Fruit fly (Drosophila melanogaster) whole organism, embryonic: ENCODE results near the gene Set2.

ENCODE experiments used
- BtbVII ChIP-seq: fragments of 200-800 bp; sonication (Bioruptor generic); optimal IDR thresholded peaks from 3 replicates; lab custom pipeline; 2017; ENCODE audit warnings: missing biosample characterization, mild to moderate bottlenecking, missing genetic modification characterization
- C15 ChIP-seq: fragments of 200-800 bp; sonication (Bioruptor generic); IDR thresholded peaks from 3 replicates; pipeline ENCODE4 v1.3.6; 2022; ENCODE audit warnings: missing biosample characterization, missing genetic modification characterization
- CG10209 ChIP-seq: fragments of 200-800 bp; sonication (Bioruptor generic); optimal IDR thresholded peaks from 3 replicates; lab custom pipeline; 2017; ENCODE audit warnings: missing biosample characterization, mild to moderate bottlenecking, missing genetic modification characterization, missing genetic modification reagents
- CG10267 ChIP-seq: fragments of 200-800 bp; sonication (Bioruptor generic); optimal IDR thresholded peaks from 2 replicates; lab custom pipeline; 2018; ENCODE audit warnings: missing biosample characterization, mild to moderate bottlenecking, missing genetic modification characterization, moderate library complexity
- CG10321 ChIP-seq: fragments of 200-800 bp; sonication (Bioruptor generic); IDR thresholded peaks from 2 replicates; pipeline ENCODE4 v1.3.6; 2022; ENCODE audit warnings: missing biosample characterization, missing genetic modification characterization
- CG11723 ChIP-seq: fragments of 200-800 bp; sonication (Bioruptor generic); optimal IDR thresholded peaks from 2 replicates; lab custom pipeline; 2017; ENCODE audit warnings: missing biosample characterization, mild to moderate bottlenecking, missing genetic modification characterization
- CG12219 ChIP-seq: fragments of 200-800 bp; sonication (Bioruptor generic); optimal IDR thresholded peaks from 3 replicates; lab custom pipeline; 2018; ENCODE audit warnings: missing biosample characterization, mild to moderate bottlenecking, missing genetic modification characterization
- CG14860 ChIP-seq: fragments of 200-800 bp; sonication (Bioruptor generic); IDR thresholded peaks from 3 replicates; pipeline ENCODE4 v1.3.6; 2022; ENCODE audit warnings: missing biosample characterization, missing genetic modification characterization; ENCODE audit not compliant: partially characterized antibody
- CG18262 ChIP-seq: fragments of 200-800 bp; optimal IDR thresholded peaks from 3 replicates; lab custom pipeline; 2019; ENCODE audit warnings: missing biosample characterization, mild to moderate bottlenecking, missing genetic modification characterization, moderate library complexity
- CG2678 ChIP-seq: fragments of 200-800 bp; sonication (Bioruptor generic); optimal IDR thresholded peaks from 3 replicates; lab custom pipeline; 2019; ENCODE audit warnings: missing biosample characterization, mild to moderate bottlenecking, missing genetic modification characterization, moderate library complexity
- CG2889 ChIP-seq: fragments of 200-800 bp; sonication (Bioruptor generic); IDR thresholded peaks from 3 replicates; pipeline ENCODE4 v1.3.6; 2022; ENCODE audit warnings: missing biosample characterization, missing genetic modification characterization
- CG30020 ChIP-seq: fragments of 200-800 bp; optimal IDR thresholded peaks from 2 replicates; lab custom pipeline; 2019; ENCODE audit warnings: missing biosample characterization, mild to moderate bottlenecking, missing genetic modification characterization, moderate library complexity
- CG3065 ChIP-seq: fragments of 200-800 bp; sonication (Bioruptor generic); optimal IDR thresholded peaks from 2 replicates; lab custom pipeline; 2016; ENCODE audit warnings: missing biosample characterization, missing genetic modification characterization
- CG3281 ChIP-seq: fragments of 200-800 bp; sonication (Bioruptor generic); optimal IDR thresholded peaks from 3 replicates; lab custom pipeline; 2017; ENCODE audit warnings: missing biosample characterization, mild to moderate bottlenecking, missing genetic modification characterization
- CG34422 ChIP-seq: fragments of 200-800 bp; sonication (Bioruptor generic); IDR thresholded peaks from 3 replicates; pipeline ENCODE4 v1.3.6; 2022; ENCODE audit warnings: missing biosample characterization, missing genetic modification characterization
- CG3838 ChIP-seq: fragments of 200-800 bp; sonication (Bioruptor generic); optimal IDR thresholded peaks from 3 replicates; lab custom pipeline; 2016; ENCODE audit warnings: missing biosample characterization, missing genetic modification characterization
- CG6175 ChIP-seq: fragments of 200-800 bp; sonication (Bioruptor generic); IDR thresholded peaks from 3 replicates; pipeline ENCODE4 v1.3.6; 2022; ENCODE audit warnings: missing biosample characterization, missing genetic modification characterization
- CG6689 ChIP-seq: fragments of 200-800 bp; sonication (Bioruptor generic); IDR thresholded peaks from 2 replicates; pipeline ENCODE4 v1.3.6; 2022; ENCODE audit warnings: missing biosample characterization, missing genetic modification characterization
- CG6765 ChIP-seq: fragments of 200-800 bp; sonication (Bioruptor generic); optimal IDR thresholded peaks from 3 replicates; lab custom pipeline; 2017; ENCODE audit warnings: missing biosample characterization, mild to moderate bottlenecking, missing genetic modification characterization
- CG7271 ChIP-seq: fragments of 200-800 bp; sonication (Bioruptor generic); optimal IDR thresholded peaks from 2 replicates; lab custom pipeline; 2018; ENCODE audit warnings: missing biosample characterization, mild to moderate bottlenecking, missing genetic modification characterization, moderate library complexity
- CG8089 ChIP-seq: fragments of 200-800 bp; sonication (Bioruptor generic); optimal IDR thresholded peaks from 3 replicates; lab custom pipeline; 2016; ENCODE audit warnings: missing biosample characterization, missing genetic modification characterization
- CG9727 ChIP-seq: fragments of 200-800 bp; sonication (Bioruptor generic); optimal IDR thresholded peaks from 3 replicates; lab custom pipeline; 2017; ENCODE audit warnings: missing biosample characterization, mild to moderate bottlenecking, missing genetic modification characterization
- Doc2 ChIP-seq: fragments of 200-800 bp; sonication (Bioruptor generic); IDR thresholded peaks from 2 replicates; pipeline ENCODE4 v1.3.6; 2022; ENCODE audit warnings: missing biosample characterization, missing genetic modification characterization
- E2f2 ChIP-seq: fragments of 200-800 bp; sonication (Bioruptor generic); IDR thresholded peaks from 2 replicates; pipeline ENCODE4 v1.3.6; 2022; ENCODE audit warnings: missing biosample characterization, missing genetic modification characterization
- Eip74EF ChIP-seq, 2 experiments: fragments of 200-800 bp in 1 of 2; fragments of >200 bp in 1 of 2; sonication (Bioruptor generic) in 1 of 2; optimal IDR thresholded peaks; 2 replicates each; lab custom pipeline; 2017 to 2019; ENCODE audit warnings: missing biosample characterization in 2 of 2, missing genetic modification characterization in 2 of 2, mild to moderate bottlenecking in 1 of 2, moderate library complexity in 1 of 2
- Gug ChIP-seq: fragments of 200-800 bp; sonication (Bioruptor generic); IDR thresholded peaks from 4 replicates; pipeline ENCODE4 v1.3.6; 2022; ENCODE audit warnings: missing biosample characterization, missing genetic modification characterization
- Hr39 ChIP-seq: fragments of >200 bp; optimal IDR thresholded peaks from 2 replicates; lab custom pipeline; 2017
- Jarid2 ChIP-seq: fragments of 200-800 bp; sonication (Bioruptor generic); optimal IDR thresholded peaks from 3 replicates; lab custom pipeline; 2017; ENCODE audit warnings: mild to moderate bottlenecking, missing biosample characterization, missing genetic modification reagents, missing genetic modification characterization
- Mad ChIP-seq: fragments of 200-800 bp; sonication (Bioruptor generic); optimal IDR thresholded peaks from 2 replicates; lab custom pipeline; 2016; ENCODE audit warnings: missing biosample characterization, missing genetic modification characterization
- NC2α ChIP-seq: fragments of 200-800 bp; sonication (Bioruptor generic); optimal IDR thresholded peaks from 2 replicates; lab custom pipeline; 2016; ENCODE audit warnings: missing biosample characterization, missing genetic modification characterization
- Pdp1 ChIP-seq, 2 experiments: fragments of 200-800 bp; sonication (Bioruptor generic); optimal IDR thresholded peaks; 3 replicates each; lab custom pipeline; 2016; ENCODE audit warnings: missing biosample characterization in 2 of 2, missing genetic modification characterization in 2 of 2, mild to moderate bottlenecking in 1 of 2, moderate library complexity in 1 of 2
- Poxn ChIP-seq: fragments of 200-800 bp; sonication (Bioruptor generic); IDR thresholded peaks from 2 replicates; pipeline ENCODE4 v1.3.6; 2022; ENCODE audit warnings: missing biosample characterization, missing genetic modification characterization
- bsh ChIP-seq, 2 experiments: fragments of 200-800 bp; sonication (Bioruptor generic); optimal IDR thresholded peaks; 2 replicates each; lab custom pipeline; 2017 to 2018; ENCODE audit warnings: mild to moderate bottlenecking in 2 of 2, missing biosample characterization in 2 of 2, missing genetic modification characterization in 2 of 2, moderate library complexity in 1 of 2
- btn ChIP-seq: fragments of 200-800 bp; sonication (Bioruptor generic); optimal IDR thresholded peaks from 2 replicates; lab custom pipeline; 2016; ENCODE audit warnings: missing biosample characterization, missing genetic modification characterization
- caup ChIP-seq: fragments of 200-800 bp; sonication (Bioruptor generic); optimal IDR thresholded peaks from 3 replicates; lab custom pipeline; 2017; ENCODE audit warnings: missing biosample characterization, mild to moderate bottlenecking, missing genetic modification characterization, moderate library complexity; ENCODE audit not compliant: severe bottlenecking
- corto ChIP-seq: fragments of 200-800 bp; sonication (Bioruptor generic); optimal IDR thresholded peaks from 2 replicates; lab custom pipeline; 2016; ENCODE audit warnings: missing biosample characterization, mild to moderate bottlenecking, missing genetic modification characterization, moderate library complexity
- da ChIP-seq: fragments of 200-800 bp; sonication (Bioruptor generic); optimal IDR thresholded peaks from 2 replicates; lab custom pipeline; 2016; ENCODE audit warnings: missing biosample characterization, missing genetic modification characterization
- danr ChIP-seq: fragments of 200-800 bp; sonication (Bioruptor generic); IDR thresholded peaks from 2 replicates; pipeline ENCODE4 v1.3.6; 2022; ENCODE audit warnings: missing biosample characterization, missing genetic modification characterization
- dati ChIP-seq: fragments of 200-800 bp; sonication (Bioruptor generic); IDR thresholded peaks from 2 replicates; pipeline ENCODE4 v1.3.6; 2022; ENCODE audit warnings: missing biosample characterization, missing genetic modification characterization
- en ChIP-seq: fragments of 200-800 bp; sonication (Bioruptor generic); optimal IDR thresholded peaks from 2 replicates; lab custom pipeline; 2016; ENCODE audit warnings: missing biosample characterization, missing genetic modification characterization
- inv ChIP-seq: fragments of 200-800 bp; sonication (Bioruptor generic); IDR thresholded peaks from 2 replicates; pipeline ENCODE4 v1.3.6; 2022; ENCODE audit warnings: missing biosample characterization, missing genetic modification characterization; ENCODE audit not compliant: partially characterized antibody
- kni ChIP-seq: fragments of 200-800 bp; sonication (Bioruptor generic); optimal IDR thresholded peaks from 3 replicates; lab custom pipeline; 2017; ENCODE audit warnings: mild to moderate bottlenecking, missing biosample characterization, missing genetic modification reagents, missing genetic modification characterization
- maf-S ChIP-seq: fragments of 200-800 bp; sonication (Bioruptor generic); optimal IDR thresholded peaks from 2 replicates; lab custom pipeline; 2016; ENCODE audit warnings: missing biosample characterization, missing genetic modification characterization
- pfk ChIP-seq: fragments of 200-800 bp; sonication (Bioruptor generic); optimal IDR thresholded peaks from 2 replicates; lab custom pipeline; 2018; ENCODE audit warnings: missing biosample characterization, mild to moderate bottlenecking, missing genetic modification characterization, moderate library complexity
- ranshi ChIP-seq: fragments of 200-800 bp; sonication (Bioruptor generic); IDR thresholded peaks from 2 replicates; pipeline ENCODE4 v1.3.6; 2022; ENCODE audit warnings: missing biosample characterization, missing genetic modification characterization
- seq ChIP-seq: fragments of 200-800 bp; sonication (Bioruptor generic); IDR thresholded peaks from 2 replicates; pipeline ENCODE4 v1.3.6; 2022; ENCODE audit warnings: missing biosample characterization, missing genetic modification characterization
- tin ChIP-seq: fragments of 200-800 bp; sonication (Bioruptor generic); optimal IDR thresholded peaks from 3 replicates; lab custom pipeline; 2016; ENCODE audit warnings: missing biosample characterization, missing genetic modification characterization
- toy ChIP-seq: fragments of 200-800 bp; sonication (Bioruptor generic); IDR thresholded peaks from 2 replicates; pipeline ENCODE4 v1.3.6; 2022; ENCODE audit warnings: missing biosample characterization, missing genetic modification characterization
- trem ChIP-seq: fragments of 200-800 bp; optimal IDR thresholded peaks from 3 replicates; lab custom pipeline; 2019; ENCODE audit warnings: missing biosample characterization, mild to moderate bottlenecking, missing genetic modification characterization, moderate library complexity

The Set2 gene

DNA sequence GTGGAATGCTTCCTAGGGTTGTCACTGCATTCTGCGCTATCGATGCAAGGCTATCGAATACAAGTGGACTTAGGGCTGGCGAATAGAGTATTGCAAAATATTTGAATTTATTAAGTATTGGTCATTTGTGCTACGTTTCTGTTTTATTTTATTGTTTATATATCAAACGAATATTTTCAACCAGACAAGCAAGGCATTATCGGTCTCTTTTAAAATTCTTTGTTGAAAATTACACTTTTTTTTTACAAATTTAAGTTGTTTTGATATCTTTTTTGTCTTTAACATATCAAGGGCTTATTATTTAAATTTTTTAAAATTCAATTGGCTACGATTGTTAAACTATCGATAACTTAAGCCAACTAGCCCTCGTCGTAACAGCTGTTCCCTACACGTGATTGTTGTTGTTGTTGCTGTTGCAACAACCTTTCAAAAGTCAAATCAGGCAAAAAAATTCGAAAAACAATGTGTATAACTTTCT lies 25.6 kb upstream of the Set2 start, which contains the start of the genes Ype and CG1662 (continued):
- no peak for TF ChIP-seq pfk (GFP tag; lab: Kevin White, UChicago)
- TF ChIP-seq CG34422 = peak; percentile 61; the same call in 2 of the 3 replicates
- peak; percentile 66; the same call in 2 of the 3 replicates for TF ChIP-seq CG14860
- peak; percentile 36 for TF ChIP-seq kni (GFP tag; lab: Kevin White, UChicago)
- peak; percentile 77 for TF ChIP-seq CG3281 (GFP tag; lab: Kevin White, UChicago)
- peak; percentile 22 for TF ChIP-seq CG3838 (GFP tag; lab: Kevin White, UChicago)
- peak; percentile 75 for TF ChIP-seq CG18262 (tag; lab: Kevin White, UChicago)
- peak; percentile 89 for TF ChIP-seq CG10267
- TF ChIP-seq CG11723 = peak; percentile 51
- TF ChIP-seq inv (GFP tag; lab: Robert Waterston, UW) = peak; percentile 67
- no peak for TF ChIP-seq Hr39 (lab: Kevin White, UChicago)
- TF ChIP-seq da (GFP tag; lab: Kevin White, UChicago) = no peak
- no peak for TF ChIP-seq danr (GFP tag; lab: Robert Waterston, UW)
- no peak for TF ChIP-seq toy (GFP tag; lab: Robert Waterston, UW)
- no peak for TF ChIP-seq CG12219 (GFP tag; lab: Kevin White, UChicago)
- TF ChIP-seq ranshi (GFP tag; lab: Robert Waterston, UW) = peak; percentile 45; the same call in 1 of the 2 replicates
- peak; percentile 80 for TF ChIP-seq CG9727
- no peak for TF ChIP-seq dati (GFP tag; lab: Robert Waterston, UW)
- peak; percentile 80 for TF ChIP-seq tin (GFP tag; lab: Kevin White, UChicago)
- peak; percentile 72 for TF ChIP-seq trem (tag; lab: Kevin White, UChicago)
- peak; percentile 55 for TF ChIP-seq caup
- TF ChIP-seq corto (GFP tag; lab: Kevin White, UChicago) = peak; percentile 11
- peak; percentile 65 for TF ChIP-seq CG30020 (tag; lab: Kevin White, UChicago)
- TF ChIP-seq CG8089 (GFP tag; lab: Kevin White, UChicago) = peak; percentile 53
- TF ChIP-seq CG6765 (GFP tag; lab: Kevin White, UChicago) = peak; percentile 51
- TF ChIP-seq Doc2 (GFP tag; lab: Robert Waterston, UW) = no peak
- TF ChIP-seq bsh (GFP tag; optimal IDR thresholded peaks at IDR 0.05; lab: Kevin White, UChicago) = peak in 1 of 2 experiments; percentile 58
- 0 out of 3 replicates have a peak, but pooled peaks have one; percentile 39 for TF ChIP-seq C15 (GFP tag; lab: Robert Waterston, UW)
- TF ChIP-seq btn (GFP tag; lab: Kevin White, UChicago) = no peak
- TF ChIP-seq Gug (GFP tag; lab: Robert Waterston, UW) = peak; percentile 53; the same call in 1 of the 4 replicates
- TF ChIP-seq Eip74EF (GFP tag; optimal IDR thresholded peaks at IDR 0.05; lab: Kevin White, UChicago) = no peak
- TF ChIP-seq NC2α = peak; percentile 37
- TF ChIP-seq CG10321 (GFP tag; lab: Robert Waterston, UW) = no peak
- TF ChIP-seq, all 482 proteins: peak for 353

DNA sequence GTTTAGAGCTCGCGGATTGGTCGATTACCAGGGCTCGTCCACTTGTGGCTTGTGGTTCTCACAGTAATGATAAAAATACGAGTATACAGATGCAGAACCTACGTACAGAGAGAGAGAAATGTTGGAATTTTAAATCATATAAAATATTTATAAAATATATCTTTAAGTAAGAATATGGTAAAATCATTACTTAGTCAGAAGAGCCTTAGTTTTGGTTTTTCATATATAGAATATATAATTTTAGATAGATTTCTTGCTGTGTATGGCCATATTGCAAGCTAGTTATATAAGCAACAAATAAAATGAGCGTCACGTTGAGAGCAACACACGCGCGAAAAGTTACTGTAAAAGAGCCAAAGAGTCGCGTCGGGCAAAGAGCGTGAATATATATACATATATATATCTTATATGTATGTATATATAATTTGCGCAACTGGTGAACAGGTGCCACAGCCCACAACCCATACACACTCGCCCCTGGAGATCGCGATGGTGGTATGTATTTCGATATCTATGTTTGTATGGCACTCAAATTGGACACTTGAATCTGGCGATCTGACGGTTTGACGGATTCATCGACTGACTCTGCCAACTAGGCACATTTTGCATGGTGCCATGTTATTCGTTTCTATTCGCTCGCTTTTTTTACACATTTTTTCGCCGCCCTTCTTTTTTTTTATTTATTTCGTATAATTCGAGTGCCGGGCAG lies 22.4 kb upstream of the Set2 start:
- TF ChIP-seq CG2678 (peak; percentile 90), E2f2 (GFP tag; lab: Robert Waterston, UW) (peak; percentile 37; the same call in 1 of the 2 replicates), seq (GFP tag; lab: Robert Waterston, UW) (no peak), CG10209 (peak; percentile 61), CG6689 (GFP tag; lab: Robert Waterston, UW) (peak; percentile 60), Mad (GFP tag; lab: Kevin White, UChicago) (no peak), CG2889 (GFP tag; lab: Robert Waterston, UW) (peak; percentile 59; the same call in 2 of the 3 replicates), CG3065 (no peak), CG34422 (peak; percentile 59; the same call in 2 of the 3 replicates), Pdp1 (GFP tag; optimal IDR thresholded peaks at IDR 0.05; lab: Kevin White, UChicago) (peak in 1 of 2 experiments; percentile 61), Jarid2 (peak; percentile 23), CG7271 (no peak), CG3281 (GFP tag; lab: Kevin White, UChicago) (peak; percentile 82), CG6175 (GFP tag; lab: Robert Waterston, UW) (0 out of 3 replicates have a peak, but pooled peaks have one; percentile 14), Poxn (GFP tag; lab: Robert Waterston, UW) (peak; percentile 62), BtbVII (GFP tag; lab: Kevin White, UChicago) (peak; percentile 81), maf-S (GFP tag; lab: Kevin White, UChicago) (no peak), en (GFP tag; lab: Kevin White, UChicago) (no peak)
